Worm (Caenorhabditis elegans) whole organism, L2 larva: ENCODE measurements around the gene F44D12.16.

ENCODE experiments used
- ceh-16 ChIP-seq: fragments of 150-350 bp; optimal IDR thresholded peaks from 2 replicates; lab custom pipeline; 2014; ENCODE audit warnings: missing biosample characterization, missing genetic modification characterization
- ceh-82 ChIP-seq: fragments of 150-350 bp; optimal IDR thresholded peaks from 2 replicates; lab custom pipeline; 2014; ENCODE audit warnings: missing biosample characterization, missing genetic modification characterization
- crh-2 ChIP-seq: sonication (generic microtip); optimal IDR thresholded peaks from 2 replicates; lab custom pipeline; 2017; ENCODE audit warnings: missing biosample characterization, missing genetic modification characterization
- lin-39 ChIP-seq: fragments of 150-350 bp; optimal IDR thresholded peaks from 2 replicates; lab custom pipeline; 2014; ENCODE audit warnings: missing biosample characterization, missing genetic modification reagents, missing genetic modification characterization
- mdl-1 ChIP-seq, 2 experiments: fragments of 150-350 bp in 1 of 2; sonication (generic microtip) in 1 of 2; optimal IDR thresholded peaks; 2 replicates each; lab custom pipeline; 2017; ENCODE audit warnings: missing biosample characterization in 2 of 2, missing genetic modification characterization in 2 of 2
- nhr-11 ChIP-seq: fragments of 150-350 bp; optimal IDR thresholded peaks from 2 replicates; lab custom pipeline; 2014; ENCODE audit warnings: missing biosample characterization, missing genetic modification characterization
- nhr-23 ChIP-seq: fragments of 150-350 bp; optimal IDR thresholded peaks from 2 replicates; lab custom pipeline; 2014; ENCODE audit warnings: missing biosample characterization, missing genetic modification reagents, missing genetic modification characterization

DNA sequence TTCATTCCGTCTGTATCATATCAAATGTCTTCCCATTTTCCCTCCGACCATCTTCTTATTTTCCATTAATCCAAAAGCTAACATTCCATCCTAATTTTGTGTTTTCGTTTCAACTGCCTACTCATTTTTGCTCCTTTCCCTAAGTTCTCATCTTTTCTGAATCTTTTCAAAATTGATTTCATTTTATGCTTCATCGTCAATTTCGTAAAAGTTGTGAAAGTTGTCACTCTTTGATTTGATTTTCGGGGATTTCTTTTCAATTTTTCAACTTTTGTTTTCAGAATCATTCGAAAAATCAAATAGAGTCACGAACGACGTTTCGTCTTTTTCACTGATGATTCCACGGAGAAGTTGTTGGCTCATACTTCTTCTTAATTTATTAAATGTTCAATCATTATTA lies 38.7 kb downstream of the F44D12.16 start, which contains the start of gene cwn-2:
- TF ChIP-seq nhr-23 (no peak), ceh-82 (tag; lab: Kevin White, UChicago) (no peak), lin-39 (tag; lab: Kevin White, UChicago) (no peak), crh-2 (tag; lab: Kevin White, UChicago) (no peak), ceh-16 (tag; lab: Kevin White, UChicago) (no peak), mdl-1 (tag; optimal IDR thresholded peaks at IDR 0.05; lab: Kevin White, UChicago) (no peak), nhr-11 (tag; lab: Kevin White, UChicago) (no peak)
